Fruit fly (Drosophila melanogaster) whole organism, embryonic: ENCODE results near the gene dsd.

Source experiments
- Atf6 ChIP-seq: fragments of 200-800 bp; sonication (Bioruptor generic); IDR thresholded peaks from 2 replicates; pipeline ENCODE4 v1.3.6; 2022; ENCODE audit warnings: missing biosample characterization, missing genetic modification characterization
- CG12769 ChIP-seq: fragments of 200-800 bp; sonication (Bioruptor generic); optimal IDR thresholded peaks from 2 replicates; lab custom pipeline; 2019; ENCODE audit warnings: missing biosample characterization, mild to moderate bottlenecking, missing genetic modification characterization, moderate library complexity
- CG17359 ChIP-seq: fragments of 200-800 bp; sonication (Bioruptor generic); optimal IDR thresholded peaks from 3 replicates; lab custom pipeline; 2018; ENCODE audit warnings: missing biosample characterization, mild to moderate bottlenecking, missing genetic modification characterization, moderate library complexity
- CG17568 ChIP-seq: fragments of 200-800 bp; sonication (Bioruptor generic); optimal IDR thresholded peaks from 2 replicates; lab custom pipeline; 2018; ENCODE audit warnings: missing biosample characterization, mild to moderate bottlenecking, missing genetic modification characterization, moderate library complexity
- CG17612 ChIP-seq: fragments of 200-800 bp; sonication (Bioruptor generic); IDR thresholded peaks from 2 replicates; pipeline ENCODE4 v1.3.6; 2022; ENCODE audit warnings: missing biosample characterization, missing genetic modification characterization
- CG3065 ChIP-seq: fragments of 200-800 bp; sonication (Bioruptor generic); optimal IDR thresholded peaks from 2 replicates; lab custom pipeline; 2016; ENCODE audit warnings: missing biosample characterization, missing genetic modification characterization
- CG3407 ChIP-seq: fragments of 200-800 bp; sonication (Bioruptor generic); optimal IDR thresholded peaks from 2 replicates; lab custom pipeline; 2018; ENCODE audit warnings: missing biosample characterization, mild to moderate bottlenecking, missing genetic modification characterization
- CG3726 ChIP-seq: fragments of 200-800 bp; sonication (Bioruptor generic); IDR thresholded peaks from 3 replicates; pipeline ENCODE4, ENCODE4 v1.3.6; 2022; ENCODE audit warnings: missing biosample characterization, missing genetic modification characterization
- CG4854 ChIP-seq: fragments of 200-800 bp; sonication (Bioruptor generic); optimal IDR thresholded peaks from 2 replicates; lab custom pipeline; 2016; ENCODE audit warnings: missing biosample characterization, missing genetic modification characterization, inconsistent platforms
- CG6254 ChIP-seq: fragments of 200-800 bp; sonication (Bioruptor generic); optimal IDR thresholded peaks from 3 replicates; lab custom pipeline; 2017; ENCODE audit warnings: mild to moderate bottlenecking, missing biosample characterization, missing genetic modification reagents, missing genetic modification characterization
- CG6813 ChIP-seq: fragments of 200-800 bp; sonication (Bioruptor generic); optimal IDR thresholded peaks from 2 replicates; lab custom pipeline; 2017; ENCODE audit warnings: missing biosample characterization, missing genetic modification characterization, mild to moderate bottlenecking, moderate library complexity, missing genetic modification reagents
- CG7372 ChIP-seq: fragments of 200-800 bp; sonication (Bioruptor generic); IDR thresholded peaks from 2 replicates; pipeline ENCODE4 v1.3.6; 2022; ENCODE audit warnings: missing biosample characterization, missing genetic modification characterization
- CG7556 ChIP-seq: fragments of 200-800 bp; sonication (Bioruptor generic); optimal IDR thresholded peaks from 2 replicates; lab custom pipeline; 2017; ENCODE audit warnings: missing biosample characterization, mild to moderate bottlenecking, missing genetic modification characterization
- CG7928 ChIP-seq: fragments of 200-800 bp; sonication (Bioruptor generic); optimal IDR thresholded peaks from 2 replicates; lab custom pipeline; 2017; ENCODE audit warnings: missing biosample characterization, mild to moderate bottlenecking, missing genetic modification characterization
- CG8359 ChIP-seq: fragments of 200-800 bp; sonication (Bioruptor generic); optimal IDR thresholded peaks from 2 replicates; lab custom pipeline; 2017; ENCODE audit warnings: missing biosample characterization, mild to moderate bottlenecking, missing genetic modification characterization, borderline replicate concordance
- CG9797 ChIP-seq: fragments of 200-800 bp; sonication (Bioruptor generic); optimal IDR thresholded peaks from 3 replicates; lab custom pipeline; 2018; ENCODE audit warnings: missing biosample characterization, mild to moderate bottlenecking, missing genetic modification characterization
- CG9932 ChIP-seq: fragments of 200-800 bp; sonication (Bioruptor generic); IDR thresholded peaks from 2 replicates; pipeline ENCODE4 v1.3.6; 2022; ENCODE audit warnings: missing biosample characterization, missing genetic modification characterization
- CkIIα-i1 ChIP-seq: fragments of 200-800 bp; sonication (Bioruptor generic); IDR thresholded peaks from 2 replicates; pipeline ENCODE4 v1.3.6; 2022; ENCODE audit warnings: missing biosample characterization, missing genetic modification characterization
- Dad ChIP-seq: fragments of 200-800 bp; sonication (Bioruptor generic); optimal IDR thresholded peaks from 3 replicates; lab custom pipeline; 2016; ENCODE audit warnings: missing biosample characterization, missing genetic modification characterization
- Deaf1 ChIP-seq: fragments of 200-800 bp; optimal IDR thresholded peaks from 3 replicates; lab custom pipeline; 2019; ENCODE audit warnings: missing biosample characterization, mild to moderate bottlenecking, missing genetic modification characterization, moderate library complexity
- Dref ChIP-seq: fragments of 200-800 bp; sonication (Bioruptor generic); IDR thresholded peaks from 2 replicates; pipeline ENCODE4 v1.3.6; 2022; ENCODE audit warnings: missing biosample characterization, missing genetic modification characterization
- Gug ChIP-seq: fragments of 200-800 bp; sonication (Bioruptor generic); IDR thresholded peaks from 4 replicates; pipeline ENCODE4 v1.3.6; 2022; ENCODE audit warnings: missing biosample characterization, missing genetic modification characterization
- HLH3B ChIP-seq: fragments of 200-800 bp; sonication (Bioruptor generic); IDR thresholded peaks from 2 replicates; pipeline ENCODE4 v1.3.6; 2022; ENCODE audit warnings: missing biosample characterization, missing genetic modification characterization
- Hr3 ChIP-seq: fragments of 200-800 bp; sonication (Bioruptor generic); optimal IDR thresholded peaks from 3 replicates; lab custom pipeline; 2016; ENCODE audit warnings: missing biosample characterization, missing genetic modification characterization
- MESR4 ChIP-seq: fragments of 200-800 bp; sonication (Bioruptor generic); optimal IDR thresholded peaks from 2 replicates; lab custom pipeline; 2018; ENCODE audit warnings: missing biosample characterization, mild to moderate bottlenecking, missing genetic modification characterization, moderate library complexity
- MTF-1 ChIP-seq: fragments of 200-800 bp; sonication (Bioruptor generic); optimal IDR thresholded peaks from 2 replicates; lab custom pipeline; 2018; ENCODE audit warnings: missing biosample characterization, mild to moderate bottlenecking, missing genetic modification characterization, borderline replicate concordance
- Mad ChIP-seq: fragments of 200-800 bp; sonication (Bioruptor generic); optimal IDR thresholded peaks from 2 replicates; lab custom pipeline; 2016; ENCODE audit warnings: missing biosample characterization, missing genetic modification characterization
- Mes4 ChIP-seq: fragments of 200-800 bp; sonication (Bioruptor generic); optimal IDR thresholded peaks from 2 replicates; lab custom pipeline; 2016; ENCODE audit warnings: missing biosample characterization, missing genetic modification characterization
- Neu2 ChIP-seq: fragments of 200-800 bp; sonication (Bioruptor generic); optimal IDR thresholded peaks from 3 replicates; lab custom pipeline; 2016; ENCODE audit warnings: missing biosample characterization, missing genetic modification characterization, borderline replicate concordance
- amos ChIP-seq: fragments of 200-800 bp; sonication (Bioruptor generic); IDR thresholded peaks from 2 replicates; pipeline ENCODE4 v1.3.6; 2022; ENCODE audit warnings: missing biosample characterization, missing genetic modification characterization; ENCODE audit not compliant: partially characterized antibody
- aop ChIP-seq: fragments of 200-800 bp; sonication (Bioruptor generic); IDR thresholded peaks from 2 replicates; pipeline ENCODE4 v1.3.6; 2022; ENCODE audit warnings: missing biosample characterization, missing genetic modification characterization
- bbx ChIP-seq: fragments of 200-800 bp; sonication (Bioruptor generic); IDR thresholded peaks from 2 replicates; pipeline ENCODE4 v1.3.6; 2022; ENCODE audit warnings: missing biosample characterization, missing genetic modification characterization; ENCODE audit not compliant: partially characterized antibody
- bigmax ChIP-seq: fragments of 200-800 bp; sonication (Bioruptor generic); optimal IDR thresholded peaks from 2 replicates; lab custom pipeline; 2018; ENCODE audit warnings: missing biosample characterization, mild to moderate bottlenecking, missing genetic modification characterization
- br ChIP-seq: fragments of >200 bp; optimal IDR thresholded peaks from 2 replicates; lab custom pipeline; 2017
- ems ChIP-seq: fragments of 200-800 bp; sonication (Bioruptor generic); optimal IDR thresholded peaks from 3 replicates; lab custom pipeline; 2016; ENCODE audit warnings: missing biosample characterization, missing genetic modification characterization
- fru ChIP-seq: fragments of >200 bp; optimal IDR thresholded peaks from 2 replicates; lab custom pipeline; 2017
- grn ChIP-seq: fragments of 200-800 bp; sonication (Bioruptor generic); optimal IDR thresholded peaks from 3 replicates; lab custom pipeline; 2017; ENCODE audit warnings: missing biosample characterization, missing genetic modification characterization
- gsb-n ChIP-seq: fragments of 200-800 bp; sonication (Bioruptor generic); optimal IDR thresholded peaks from 3 replicates; lab custom pipeline; 2018; ENCODE audit warnings: missing biosample characterization, mild to moderate bottlenecking, missing genetic modification characterization
- mld ChIP-seq: fragments of 200-800 bp; sonication (Bioruptor generic); IDR thresholded peaks from 3 replicates; pipeline ENCODE4 v1.3.6; 2022; ENCODE audit warnings: missing biosample characterization, missing genetic modification characterization; ENCODE audit not compliant: partially characterized antibody
- nau ChIP-seq: fragments of 200-800 bp; sonication (Bioruptor generic); optimal IDR thresholded peaks from 3 replicates; lab custom pipeline; 2017; ENCODE audit warnings: missing biosample characterization, mild to moderate bottlenecking, missing genetic modification characterization, missing genetic modification reagents
- pho ChIP-seq: fragments of 200-800 bp; sonication (Bioruptor generic); optimal IDR thresholded peaks from 2 replicates; lab custom pipeline; 2016; ENCODE audit warnings: missing biosample characterization, missing genetic modification characterization
- pzg ChIP-seq: fragments of 200-800 bp; sonication (Bioruptor generic); optimal IDR thresholded peaks from 3 replicates; lab custom pipeline; 2018; ENCODE audit warnings: missing biosample characterization, mild to moderate bottlenecking, missing genetic modification characterization, moderate library complexity
- sens ChIP-seq: fragments of 200-800 bp; sonication (Bioruptor generic); peaks from one replicate; lab custom pipeline; 2016; ENCODE audit warnings: missing biosample characterization, missing genetic modification characterization
- sens-2 ChIP-seq: fragments of 200-800 bp; sonication (Bioruptor generic); IDR thresholded peaks from 2 replicates; pipeline ENCODE4 v1.3.6; 2022; ENCODE audit warnings: missing biosample characterization, missing genetic modification characterization
- seq ChIP-seq: fragments of 200-800 bp; sonication (Bioruptor generic); IDR thresholded peaks from 2 replicates; pipeline ENCODE4 v1.3.6; 2022; ENCODE audit warnings: missing biosample characterization, missing genetic modification characterization
- shn ChIP-seq: fragments of 200-800 bp; sonication (Bioruptor generic); optimal IDR thresholded peaks from 3 replicates; lab custom pipeline; 2016; ENCODE audit warnings: missing biosample characterization, missing genetic modification characterization
- so ChIP-seq: fragments of 200-800 bp; sonication (Bioruptor generic); IDR thresholded peaks from 3 replicates; pipeline ENCODE4 v1.3.6; 2022; ENCODE audit warnings: missing biosample characterization, missing genetic modification characterization
- sqz ChIP-seq: fragments of 200-800 bp; sonication (Bioruptor generic); optimal IDR thresholded peaks from 3 replicates; lab custom pipeline; 2018; ENCODE audit warnings: missing biosample characterization, mild to moderate bottlenecking, missing genetic modification characterization
- sr ChIP-seq: fragments of 200-800 bp; sonication (Bioruptor generic); IDR thresholded peaks from 3 replicates; pipeline ENCODE4 v1.3.6; 2022; ENCODE audit warnings: missing biosample characterization, missing genetic modification characterization
- tll ChIP-seq, 2 experiments: fragments of 200-800 bp in 1 of 2; fragments of >200 bp in 1 of 2; sonication (Bioruptor generic) in 1 of 2; optimal IDR thresholded peaks; 2 replicates each; lab custom pipeline; 2017 to 2019; ENCODE audit warnings: missing biosample characterization in 2 of 2, missing genetic modification characterization in 2 of 2, mild to moderate bottlenecking in 1 of 2, moderate library complexity in 1 of 2
- ttk ChIP-seq: fragments of 200-800 bp; sonication (Bioruptor generic); IDR thresholded peaks from 2 replicates; pipeline ENCODE4 v2.1.2; 2022; ENCODE audit warnings: missing biosample characterization, missing genetic modification characterization

dsd gene

DNA sequence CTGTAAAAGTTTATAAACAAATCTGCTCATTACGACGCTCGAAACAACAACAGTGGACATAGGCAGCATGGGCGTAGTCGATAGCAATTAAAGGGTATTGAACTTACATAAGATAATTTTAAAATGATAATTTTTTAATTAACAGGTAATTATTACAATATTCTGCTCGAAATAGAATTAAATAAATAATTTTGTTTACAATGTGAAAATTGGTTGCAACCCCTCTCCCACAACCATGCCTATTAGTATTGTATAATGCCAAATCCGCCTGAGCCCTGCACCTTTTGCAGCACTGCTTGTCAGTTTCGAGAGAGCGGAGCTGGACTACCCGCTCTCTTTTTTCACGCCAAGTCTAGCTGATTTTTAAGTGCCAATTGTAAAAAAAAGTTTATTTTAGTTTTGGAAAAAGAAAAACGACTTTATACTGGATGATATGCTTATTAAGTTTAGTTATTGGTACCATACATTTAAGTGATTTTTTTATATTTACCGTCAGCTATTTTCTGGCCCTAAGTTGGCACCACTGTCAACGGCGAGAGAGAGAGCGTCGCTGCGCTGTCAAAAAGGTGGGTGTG, 28.9 kb upstream of the dsd start, which contains the start of the genes CG5611 and Mtl (continued):
- TF ChIP-seq CG9932 (GFP tag; lab: Robert Waterston, UW) = peak; percentile 100
- TF ChIP-seq bigmax (GFP tag; lab: Kevin White, UChicago) = peak; percentile 84
- TF ChIP-seq so = peak; percentile 100
- TF ChIP-seq Dref (GFP tag; lab: Robert Waterston, UW) = peak; percentile 59
- TF ChIP-seq seq (GFP tag; lab: Robert Waterston, UW) = peak; percentile 100
- peak; percentile 91 for TF ChIP-seq MESR4 (GFP tag; lab: Kevin White, UChicago)
- peak; percentile 99 for TF ChIP-seq CG7556 (GFP tag; lab: Kevin White, UChicago)
- peak; percentile 11 to 87 for TF ChIP-seq tll (GFP tag; optimal IDR thresholded peaks at IDR 0.05; lab: Kevin White, UChicago)
- TF ChIP-seq Neu2 (GFP tag; lab: Kevin White, UChicago) = peak; percentile 71
- TF ChIP-seq MTF-1 (GFP tag; lab: Kevin White, UChicago) = peak; percentile 99
- peak; percentile 99 for TF ChIP-seq sqz (GFP tag; lab: Kevin White, UChicago)
- TF ChIP-seq sens = peak; percentile 100
- TF ChIP-seq Mad = peak; percentile 99
- peak; percentile 100 for TF ChIP-seq Hr3 (GFP tag; lab: Kevin White, UChicago)
- peak; percentile 99 for TF ChIP-seq CG6813
- TF ChIP-seq amos (GFP tag; lab: Robert Waterston, UW) = peak; percentile 37; the same call in 1 of the 2 replicates
- no peak for TF ChIP-seq bbx (GFP tag; lab: Robert Waterston, UW)
- peak; percentile 100 for TF ChIP-seq CG7372 (GFP tag; lab: Robert Waterston, UW)
- TF ChIP-seq ttk (GFP tag; lab: Robert Waterston, UW) = peak; percentile 100
- TF ChIP-seq ems = peak; percentile 98
- peak; percentile 99 for TF ChIP-seq Gug (GFP tag; lab: Robert Waterston, UW)
- TF ChIP-seq gsb-n = peak; percentile 100
- peak; percentile 97 for TF ChIP-seq Dad
- peak; percentile 100 for TF ChIP-seq HLH3B (GFP tag; lab: Robert Waterston, UW)
- TF ChIP-seq aop (GFP tag; lab: Robert Waterston, UW) = peak; percentile 98
- peak; percentile 99 for TF ChIP-seq sr
- peak; percentile 93 for TF ChIP-seq shn (GFP tag; lab: Kevin White, UChicago)
- peak; percentile 88 for TF ChIP-seq Mes4 (GFP tag; lab: Kevin White, UChicago)
- TF ChIP-seq CG3065 (GFP tag; lab: Kevin White, UChicago) = peak; percentile 99
- peak; percentile 93 for TF ChIP-seq grn
- no peak for TF ChIP-seq mld
- TF ChIP-seq sens-2 (GFP tag; lab: Robert Waterston, UW) = peak; percentile 99
- TF ChIP-seq CG12769 (tag; lab: Kevin White, UChicago) = peak; percentile 100
- TF ChIP-seq nau (GFP tag; lab: Kevin White, UChicago) = peak; percentile 99
- TF ChIP-seq fru (lab: Kevin White, UChicago) = no peak
- peak; percentile 96 for TF ChIP-seq CG8359 (GFP tag; lab: Kevin White, UChicago)
- peak; percentile 99 for TF ChIP-seq CG4854
- TF ChIP-seq pzg (GFP tag; lab: Kevin White, UChicago) = peak; percentile 64
- peak; percentile 99 for TF ChIP-seq CG17568
- TF ChIP-seq pho = peak; percentile 99
- peak; percentile 91 for TF ChIP-seq Deaf1
- TF ChIP-seq CG7928 (GFP tag; lab: Kevin White, UChicago) = peak; percentile 86
- TF ChIP-seq CG3407 (GFP tag; lab: Kevin White, UChicago) = peak; percentile 99
- TF ChIP-seq CG6254 (GFP tag; lab: Kevin White, UChicago) = peak; percentile 98
- TF ChIP-seq br (lab: Kevin White, UChicago) = no peak
- peak; percentile 100 for TF ChIP-seq CG17359
- peak; percentile 60 for TF ChIP-seq CG9797
- peak; percentile 100 for TF ChIP-seq CG3726 (GFP tag; lab: Robert Waterston, UW)
- TF ChIP-seq CG17612 = peak; percentile 100
- peak; percentile 100 for TF ChIP-seq Atf6 (GFP tag; lab: Robert Waterston, UW)
- TF ChIP-seq CkIIα-i1 = peak; percentile 99
